Fruit fly (Drosophila melanogaster) Kc167 (cell line): Measurements from ENCODE around the gene RpS7.

Experiments
- Myc ChIP-seq: fragments of >200 bp; optimal IDR thresholded peaks from 2 replicates; lab custom pipeline; 2017; ENCODE audit warnings: missing external identifiers
- Sin3A ChIP-seq: fragments of >200 bp; optimal IDR thresholded peaks from 2 replicates; lab custom pipeline; 2018; ENCODE audit warnings: missing external identifiers
- h ChIP-seq: fragments of >200 bp; optimal IDR thresholded peaks from 3 replicates; lab custom pipeline; 2018; ENCODE audit warnings: missing external identifiers
- insv ChIP-seq: fragments of >200 bp; optimal IDR thresholded peaks from 3 replicates; lab custom pipeline; 2018; ENCODE audit warnings: missing external identifiers
- psq ChIP-seq: fragments of >200 bp; optimal IDR thresholded peaks from 2 replicates; lab custom pipeline; 2017; ENCODE audit warnings: missing external identifiers
- ttk ChIP-seq: sonication (Bioruptor generic); optimal IDR thresholded peaks from 2 replicates; lab custom pipeline; 2017; ENCODE audit warnings: missing external identifiers

RpS7 gene

DNA sequence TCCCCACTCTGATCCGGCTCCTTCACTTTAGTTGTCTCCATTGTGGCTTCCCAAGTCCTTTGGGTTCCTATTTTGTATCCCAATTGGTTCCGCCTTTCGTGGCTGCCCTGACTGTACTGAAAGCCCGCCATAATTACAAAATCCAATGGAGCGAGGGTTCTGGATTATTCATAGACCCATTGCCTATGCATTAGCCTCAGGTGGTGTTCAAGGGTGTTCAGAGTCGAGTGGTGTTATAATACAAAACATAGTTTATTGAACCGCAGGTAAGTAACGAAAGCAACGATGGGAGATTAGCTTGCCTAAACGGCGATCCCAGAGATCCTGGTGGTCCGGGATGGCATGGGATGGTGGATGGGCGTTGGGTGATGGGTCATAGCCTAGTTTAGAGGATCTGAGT lies 12.7 kb downstream of the RpS7 start, which contains the start of gene CG15531:
TSS of gene CG15531 (minus strand) at position 101 of the 400 bp plus-strand sequence.
- TF ChIP-seq psq (lab: Kevin White, UChicago) (no peak), insv (lab: Kevin White, UChicago) (no peak), ttk (lab: Kevin White, UChicago) (no peak), Myc (no peak), Sin3A (lab: Kevin White, UChicago) (no peak), h (no peak)

DNA sequence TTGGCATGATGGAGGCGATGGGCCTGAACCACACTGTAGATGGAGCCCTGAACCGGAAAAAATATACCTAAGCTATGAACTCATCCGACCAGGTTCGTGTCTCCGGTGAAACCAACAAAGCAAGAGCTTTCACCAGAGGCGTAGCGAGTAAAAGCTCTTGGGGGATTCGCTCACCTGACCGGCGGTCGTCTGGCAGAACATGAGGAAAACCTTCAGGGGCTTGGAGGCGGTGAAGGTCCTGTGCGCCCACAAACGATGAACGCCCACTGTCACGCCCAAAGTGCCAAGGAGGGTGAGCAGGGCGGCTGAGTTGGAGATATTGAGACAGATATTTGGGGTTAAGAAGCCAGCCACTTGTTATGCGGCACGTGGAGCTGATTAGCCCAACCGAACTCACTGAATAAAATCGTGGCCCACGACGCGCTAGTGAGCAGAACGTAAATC lies 13.2 kb downstream of the RpS7 start:
- no peak for TF ChIP-seq Sin3A (lab: Kevin White, UChicago)
- no peak for TF ChIP-seq psq (lab: Kevin White, UChicago)
- TF ChIP-seq h: no peak
- no peak for TF ChIP-seq insv (lab: Kevin White, UChicago)
- no peak for TF ChIP-seq Myc
- no peak for TF ChIP-seq ttk (lab: Kevin White, UChicago)

DNA sequence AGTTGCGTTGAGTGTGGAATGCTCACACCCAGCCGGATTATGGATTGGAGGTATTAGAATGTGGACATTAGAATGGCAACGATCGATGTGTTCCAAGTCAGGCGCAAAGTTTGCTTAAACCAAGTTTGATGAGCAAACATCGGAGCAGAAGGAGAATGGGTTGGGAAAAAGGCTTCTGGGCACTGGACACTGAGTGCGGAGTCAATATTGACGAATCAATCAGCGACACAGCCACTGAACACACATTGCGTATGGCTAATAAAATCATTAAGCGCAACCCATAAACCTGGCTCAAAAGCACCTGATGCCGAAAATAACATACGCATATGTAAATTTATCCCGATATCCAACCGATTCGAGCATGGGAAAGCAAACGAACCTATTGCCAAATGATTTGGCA lies 15.0 kb downstream of the RpS7 start:
- no peak for TF ChIP-seq Myc
- no peak for TF ChIP-seq ttk (lab: Kevin White, UChicago)
- TF ChIP-seq Sin3A (lab: Kevin White, UChicago): no peak
- no peak for TF ChIP-seq h
- TF ChIP-seq insv (lab: Kevin White, UChicago): no peak

DNA sequence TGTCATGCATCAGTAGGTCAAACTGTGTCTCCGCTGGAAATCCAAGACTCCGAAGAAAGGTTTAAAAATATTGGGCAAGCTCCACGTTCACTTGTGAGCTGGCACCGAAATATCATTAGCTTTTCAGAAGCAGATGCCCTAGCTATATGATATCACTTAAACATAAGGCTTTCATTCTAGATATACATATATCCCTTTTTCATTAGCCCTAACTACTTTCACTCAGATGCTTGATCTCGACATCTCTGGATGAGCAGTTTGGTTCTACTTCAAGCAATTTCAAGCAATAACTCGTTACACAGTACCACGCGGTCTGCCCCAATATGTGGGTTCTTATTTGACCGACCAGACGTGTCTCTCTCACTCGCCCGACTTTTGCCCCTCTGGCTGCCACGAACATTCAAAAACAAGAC lies 17.4 kb downstream of the RpS7 start:
- no peak for TF ChIP-seq ttk (lab: Kevin White, UChicago)
- TF ChIP-seq Myc: no peak
- no peak for TF ChIP-seq psq (lab: Kevin White, UChicago)
- no peak for TF ChIP-seq h
- no peak for TF ChIP-seq Sin3A (lab: Kevin White, UChicago)
- no peak for TF ChIP-seq insv (lab: Kevin White, UChicago)

DNA sequence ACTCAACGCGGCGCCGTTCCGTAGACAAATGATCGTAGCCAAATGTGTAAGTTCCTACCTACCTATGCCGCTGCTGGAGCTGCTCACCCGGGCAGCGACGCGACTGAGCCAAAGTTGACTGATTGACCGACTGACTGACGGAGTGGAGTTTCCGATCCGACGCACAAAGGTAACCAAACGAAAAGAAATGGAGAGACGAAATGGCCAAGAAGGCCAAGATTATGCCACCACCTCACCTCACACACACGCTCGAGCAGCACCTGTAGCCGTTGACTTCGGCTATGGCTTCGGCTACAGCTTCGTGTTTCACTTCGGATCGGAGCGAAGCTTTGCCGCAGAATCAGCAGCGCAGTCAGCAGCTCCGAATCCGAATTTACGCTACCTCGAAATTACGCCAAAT lies 17.8 kb downstream of the RpS7 start, which contains the start of gene CG9747:
TSS of gene CG9747 (minus strand) at position 206 of the 400 bp plus-strand sequence.
- TF ChIP-seq Myc: no peak
- TF ChIP-seq Sin3A (lab: Kevin White, UChicago): no peak
- TF ChIP-seq psq (lab: Kevin White, UChicago): no peak
- TF ChIP-seq h: no peak
- TF ChIP-seq insv (lab: Kevin White, UChicago): no peak
- no peak for TF ChIP-seq ttk (lab: Kevin White, UChicago)

DNA sequence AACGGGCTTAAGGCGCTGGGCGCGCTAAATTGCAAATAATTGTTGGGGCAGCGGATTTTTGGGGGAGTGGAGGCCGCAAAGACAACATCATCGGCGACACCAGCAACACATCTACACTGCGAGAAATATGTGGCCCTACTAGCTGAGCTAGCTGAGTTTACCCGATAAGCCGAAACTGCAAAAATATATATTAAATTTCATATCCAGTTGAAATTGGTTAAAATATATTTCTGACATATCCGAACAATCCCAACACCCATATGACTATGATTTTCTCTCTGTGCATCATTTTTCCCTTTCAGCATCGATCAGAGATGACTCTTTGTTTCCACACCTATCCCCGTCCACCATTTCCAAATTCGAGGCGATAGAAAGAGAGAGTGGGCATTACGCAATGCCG lies 19.0 kb downstream of the RpS7 start:
- TF ChIP-seq psq (lab: Kevin White, UChicago) (no peak), insv (lab: Kevin White, UChicago) (no peak), h (no peak), ttk (lab: Kevin White, UChicago) (no peak), Myc (no peak), Sin3A (lab: Kevin White, UChicago) (no peak)

DNA sequence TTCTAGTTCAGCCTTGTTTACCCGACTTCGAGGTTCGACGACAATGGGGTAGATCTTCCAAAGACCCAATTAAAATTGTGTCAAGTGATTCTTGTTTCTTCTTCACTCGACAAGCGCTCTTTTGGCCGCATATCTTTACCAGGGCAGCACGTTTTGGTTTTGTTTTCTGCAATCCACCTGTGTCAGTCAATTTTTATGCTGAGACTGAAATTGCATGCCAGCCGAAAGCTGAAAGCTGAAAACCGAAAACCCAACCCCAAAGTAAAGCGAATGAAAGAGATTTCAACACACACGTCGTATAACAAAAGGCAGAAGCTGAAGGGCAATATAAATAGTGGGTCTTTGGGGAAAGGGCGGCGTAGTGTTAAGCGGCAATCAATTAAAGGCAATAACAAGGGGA lies 19.4 kb downstream of the RpS7 start:
- TF ChIP-seq insv (lab: Kevin White, UChicago): no peak
- TF ChIP-seq Sin3A (lab: Kevin White, UChicago): no peak
- no peak for TF ChIP-seq ttk (lab: Kevin White, UChicago)
- TF ChIP-seq Myc: no peak
- TF ChIP-seq psq (lab: Kevin White, UChicago): no peak

DNA sequence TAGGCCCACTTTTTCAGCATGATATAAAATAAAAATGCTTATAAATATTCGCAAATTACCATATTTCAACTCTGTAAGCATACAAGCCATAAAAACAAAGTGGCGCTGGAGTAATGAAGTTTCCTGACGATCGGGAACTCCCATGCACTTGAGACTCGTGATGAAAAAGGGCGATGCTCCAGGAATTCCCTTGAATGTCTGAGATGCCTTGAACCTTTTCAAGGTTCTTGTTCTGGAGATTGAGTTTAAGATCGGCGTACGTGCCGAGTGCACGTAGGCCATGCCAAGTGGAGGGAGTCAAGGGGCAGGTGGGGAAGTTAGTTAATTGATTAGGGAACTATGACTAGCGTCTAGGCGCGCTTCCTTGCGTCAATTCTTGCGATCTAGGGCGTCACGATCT lies 24.9 kb downstream of the RpS7 start:
- TF ChIP-seq insv (lab: Kevin White, UChicago): no peak

DNA sequence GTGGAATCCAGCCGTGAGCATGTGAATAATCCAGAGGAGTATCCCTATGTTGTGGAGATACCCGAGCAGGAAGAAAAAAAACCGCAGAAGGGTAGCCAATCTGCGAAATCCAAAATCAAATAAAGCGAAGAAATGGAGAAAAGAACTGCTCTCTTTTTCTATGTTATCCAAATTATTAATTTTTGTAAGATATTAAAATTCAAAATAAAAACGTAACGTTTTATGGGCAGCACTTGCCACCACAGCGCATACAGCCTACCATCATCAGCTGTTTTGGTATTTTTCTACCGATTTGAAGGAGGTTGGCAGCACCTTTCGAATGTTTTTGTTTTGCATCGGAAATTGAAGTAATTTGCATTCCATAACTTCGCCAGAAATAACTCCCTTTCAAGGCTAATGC lies 28.9 kb downstream of the RpS7 start, which contains the start of gene Bet5:
TSS of gene Bet5 (plus strand) at position 299 of the 400 bp plus-strand sequence.
- TF ChIP-seq h: no peak
- no peak for TF ChIP-seq Sin3A (lab: Kevin White, UChicago)
- no peak for TF ChIP-seq ttk (lab: Kevin White, UChicago)
- TF ChIP-seq Myc: no peak
- TF ChIP-seq insv (lab: Kevin White, UChicago): no peak
- TF ChIP-seq psq (lab: Kevin White, UChicago): no peak

DNA sequence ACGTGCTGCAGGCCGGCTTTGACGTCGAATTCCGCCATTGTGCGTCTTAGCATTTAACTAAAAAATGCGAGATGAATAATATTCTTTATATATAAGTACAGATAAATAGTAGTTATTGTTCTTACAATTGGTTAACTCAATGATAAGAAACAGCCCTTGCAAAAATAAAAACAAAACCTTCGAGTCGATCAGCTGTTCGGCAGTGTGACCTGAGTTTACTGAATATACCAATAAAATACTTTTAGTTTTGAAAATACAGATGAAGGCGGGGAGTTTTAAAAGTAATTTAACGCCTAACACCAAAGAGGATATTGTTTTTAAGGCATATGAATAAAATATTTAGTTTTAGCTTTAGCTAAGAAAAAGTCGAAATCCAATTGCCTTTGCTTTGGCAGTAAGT lies 31.3 kb downstream of the RpS7 start, which contains the start of the genes CG1983 and CG15530:
TSS of gene CG1983 (minus strand) at position 207 of the 400 bp plus-strand sequence.
TSS of gene CG15530 (plus strand) at position 384 of the 400 bp plus-strand sequence.
- no peak for TF ChIP-seq ttk (lab: Kevin White, UChicago)
- no peak for TF ChIP-seq Myc
- TF ChIP-seq psq (lab: Kevin White, UChicago): no peak
- TF ChIP-seq insv (lab: Kevin White, UChicago): no peak
- TF ChIP-seq h: no peak
- TF ChIP-seq Sin3A (lab: Kevin White, UChicago): no peak

DNA sequence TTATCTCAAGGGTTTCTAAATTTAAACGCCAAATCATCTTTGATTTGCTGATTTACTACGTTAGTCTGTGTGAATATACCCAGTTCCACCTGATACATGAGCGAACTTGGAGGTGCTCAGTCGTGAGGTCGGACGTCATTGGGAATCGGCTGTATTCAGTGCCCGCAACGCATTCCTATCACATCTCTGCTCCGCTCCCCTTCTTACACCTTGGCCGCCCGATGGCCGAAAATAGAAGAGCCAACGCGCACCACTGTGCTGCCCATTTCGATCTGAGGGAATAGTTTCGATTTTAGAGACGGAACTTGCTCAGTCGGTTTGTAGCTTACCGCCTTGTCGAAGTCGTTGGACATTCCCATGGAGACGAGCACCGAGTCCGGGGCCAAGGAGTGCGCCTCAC lies 32.5 kb downstream of the RpS7 start:
- TF ChIP-seq h (no peak), ttk (lab: Kevin White, UChicago) (no peak), insv (lab: Kevin White, UChicago) (no peak), Myc (no peak), psq (lab: Kevin White, UChicago) (no peak), Sin3A (lab: Kevin White, UChicago) (no peak)

DNA sequence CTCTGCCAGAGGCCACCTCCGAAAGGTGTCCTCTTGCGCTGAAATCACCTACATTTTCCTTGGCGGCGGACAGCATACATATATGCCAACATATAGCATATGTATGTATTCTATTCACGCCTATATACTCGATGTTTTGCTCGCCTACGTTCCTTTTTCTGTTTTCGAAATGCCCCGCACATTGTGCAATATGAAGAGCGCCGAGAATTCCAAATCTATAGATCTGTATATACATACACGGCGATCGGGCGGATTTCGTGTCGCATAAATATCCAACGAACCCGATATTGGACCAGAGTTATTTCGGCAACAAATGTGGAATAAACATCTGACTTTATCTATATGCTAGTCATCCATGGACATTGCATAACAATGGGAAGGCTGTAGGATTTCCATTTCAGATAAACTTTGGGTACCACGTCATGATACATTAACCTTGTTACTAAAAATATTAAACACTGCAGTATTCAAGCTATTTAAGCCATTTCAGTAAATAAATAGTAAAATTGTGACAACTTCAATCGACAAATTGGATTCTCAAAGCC lies 33.7 kb downstream of the RpS7 start:
- TF ChIP-seq insv (lab: Kevin White, UChicago) (no peak), Myc (no peak), ttk (lab: Kevin White, UChicago) (no peak), psq (lab: Kevin White, UChicago) (no peak), Sin3A (lab: Kevin White, UChicago) (no peak), h (no peak)
